Worm (Caenorhabditis elegans) whole organism, L4 larva: ENCODE data around the gene fat-6.

Source experiments
- ceh-20 ChIP-seq: fragments of 200-800 bp; sonication (Bioruptor generic); IDR thresholded peaks from 2 replicates; pipeline ENCODE4 v1.3.6; 2022; ENCODE audit warnings: missing genetic modification reagents, missing genetic modification characterization, missing compliant biosample characterization
- ces-1 ChIP-seq: fragments of 150-350 bp; sonication (generic microtip); optimal IDR thresholded peaks from 4 replicates; lab custom pipeline; 2014; ENCODE audit warnings: missing biosample characterization, missing genetic modification reagents, missing genetic modification characterization
- egl-27 ChIP-seq: sonication (generic microtip); optimal IDR thresholded peaks from 3 replicates; lab custom pipeline; 2017; ENCODE audit warnings: missing biosample characterization, missing genetic modification reagents, missing genetic modification characterization
- hlh-30 ChIP-seq: sonication (generic microtip); optimal IDR thresholded peaks from 2 replicates; lab custom pipeline; 2017; ENCODE audit warnings: antibody characterized with exemption, mild to moderate bottlenecking, missing genetic modification characterization, missing compliant biosample characterization; ENCODE audit not compliant: insufficient read depth
- unc-130 ChIP-seq: sonication (generic microtip); optimal IDR thresholded peaks from 2 replicates; lab custom pipeline; 2016; ENCODE audit warnings: missing genetic modification reagents, missing genetic modification characterization, missing compliant biosample characterization
- zfp-3 ChIP-seq: fragments of 200-800 bp; sonication (Bioruptor generic); conservative IDR thresholded peaks from 2 replicates; pipeline ENCODE4 v1.3.6; 2022; ENCODE audit warnings: missing genetic modification reagents, missing genetic modification characterization, missing compliant biosample characterization
- ztf-11 ChIP-seq: fragments of 150-350 bp; optimal IDR thresholded peaks from 2 replicates; lab custom pipeline; 2014; ENCODE audit warnings: missing biosample characterization, missing genetic modification characterization

- TF ChIP-seq egl-27 (tag; lab: Kevin White, UChicago): no peak
- no peak for TF ChIP-seq ces-1 (GFP tag; lab: Kevin White, UChicago)
- no peak for TF ChIP-seq unc-130
- TF ChIP-seq ceh-20: no peak
- TF ChIP-seq zfp-3: no peak
- TF ChIP-seq hlh-30 (tag; lab: Kevin White, UChicago): no peak
- no peak for TF ChIP-seq ztf-11 (tag; lab: Kevin White, UChicago)
Observed at ce11 chrIV:11917886-11918285, 2.4 kb upstream of the fat-6 start.
